Fruit fly (Drosophila melanogaster): ENCODE data around the gene Cpr67Fb.

Gene Cpr67Fb

DNA sequence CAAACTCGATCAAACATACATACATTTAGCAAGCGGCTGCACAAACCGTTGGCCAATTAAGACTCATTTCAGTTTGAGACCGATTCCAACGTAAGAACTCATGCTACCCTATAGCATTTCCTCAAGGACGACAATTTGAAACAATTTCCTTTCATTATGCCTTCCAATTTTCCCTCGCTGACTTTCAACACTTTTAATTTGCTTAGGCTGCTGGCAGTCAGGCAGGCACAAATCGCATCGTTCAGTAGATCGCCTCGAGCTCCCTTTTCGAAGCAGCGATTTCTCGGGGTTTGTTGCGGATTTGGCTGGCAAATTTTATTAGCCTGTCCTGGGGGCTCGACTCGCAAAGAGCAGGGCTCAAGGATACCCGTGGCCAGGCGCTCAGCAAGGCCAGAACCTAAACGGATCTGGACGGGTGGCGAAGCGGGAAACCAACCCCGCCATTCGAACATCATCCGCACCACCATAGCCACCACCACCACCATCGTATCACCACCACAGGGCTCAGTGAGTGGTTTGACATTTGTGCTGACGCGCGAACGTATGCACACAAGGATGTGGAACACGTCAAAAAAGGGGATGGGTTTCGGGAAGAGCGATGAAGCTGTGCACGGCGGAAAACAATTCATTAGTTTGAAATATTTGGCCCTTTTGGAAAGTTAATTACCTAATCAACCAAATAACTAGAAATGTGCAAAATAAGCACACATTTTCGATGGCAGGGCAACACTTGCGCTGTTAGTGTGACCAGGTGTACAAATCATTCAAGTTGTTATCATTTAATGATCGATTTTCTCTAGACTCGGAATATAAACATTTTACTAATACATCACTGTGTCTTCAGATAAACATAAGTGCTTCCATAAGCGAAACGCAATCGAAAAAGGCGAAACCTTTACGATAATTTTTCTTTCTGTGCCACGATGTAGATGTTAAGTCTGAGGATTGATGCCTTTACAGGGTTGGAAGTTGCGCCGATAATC, 49.1 kb upstream of the Cpr67Fb start (continued):
- TF ChIP-seq CG4318 (GFP tag; optimal IDR thresholded peaks at IDR 0.05) (no peak), CG10669 (GFP tag; optimal IDR thresholded peaks at IDR 0.05) (peak; percentile 3), CG11902 (GFP tag; optimal IDR thresholded peaks at IDR 0.05) (no peak), CG6792 (GFP tag; optimal IDR thresholded peaks at IDR 0.05) (peak; percentile 22), CG15336 (GFP tag; IDR thresholded peaks at IDR 0.05) (no peak), Hr38 (GFP tag; optimal IDR thresholded peaks at IDR 0.05) (no peak), CG6808 (GFP tag; optimal IDR thresholded peaks at IDR 0.05) (peak; percentile 10), pdm3 (GFP tag; optimal IDR thresholded peaks at IDR 0.05) (peak; percentile 19), acj6 (GFP tag; optimal IDR thresholded peaks at IDR 0.05) (no peak), fkh (GFP tag; optimal IDR thresholded peaks at IDR 0.05) (no peak), Met (GFP tag; optimal IDR thresholded peaks at IDR 0.05) (peak; percentile 46), net (GFP tag; optimal IDR thresholded peaks at IDR 0.05) (no peak), CG34406 (GFP tag; optimal IDR thresholded peaks at IDR 0.05) (no peak), fd59A (GFP tag; optimal IDR thresholded peaks at IDR 0.05) (no peak), topi (GFP tag; optimal IDR thresholded peaks at IDR 0.05) (peak; percentile 32), Ets96B (tag; optimal IDR thresholded peaks at IDR 0.05) (no peak), CG6163 (GFP tag; IDR thresholded peaks at IDR 0.05) (no peak)

DNA sequence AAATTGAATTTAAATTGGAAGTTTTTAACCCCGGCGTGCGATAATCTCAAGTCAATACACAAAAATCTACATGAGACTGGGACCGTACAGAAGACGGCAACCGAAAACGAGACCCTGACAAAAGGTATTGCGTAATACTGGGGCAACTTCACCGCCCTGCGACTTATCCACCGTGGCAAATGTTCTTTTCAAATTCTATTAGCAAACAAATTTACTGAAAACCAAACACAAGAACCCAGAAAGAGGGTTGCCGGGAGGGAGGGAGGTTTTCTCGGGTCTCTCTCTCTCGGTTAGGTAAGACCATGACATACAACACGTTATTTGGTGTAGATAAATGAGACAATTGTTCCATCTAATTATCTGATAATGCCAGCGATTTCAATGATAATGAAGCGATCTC, 48.2 kb upstream of the Cpr67Fb start:
- no peak for TF ChIP-seq CG6808 (GFP tag; optimal IDR thresholded peaks at IDR 0.05)
- TF ChIP-seq fkh (GFP tag; optimal IDR thresholded peaks at IDR 0.05), result peak; percentile 82

DNA sequence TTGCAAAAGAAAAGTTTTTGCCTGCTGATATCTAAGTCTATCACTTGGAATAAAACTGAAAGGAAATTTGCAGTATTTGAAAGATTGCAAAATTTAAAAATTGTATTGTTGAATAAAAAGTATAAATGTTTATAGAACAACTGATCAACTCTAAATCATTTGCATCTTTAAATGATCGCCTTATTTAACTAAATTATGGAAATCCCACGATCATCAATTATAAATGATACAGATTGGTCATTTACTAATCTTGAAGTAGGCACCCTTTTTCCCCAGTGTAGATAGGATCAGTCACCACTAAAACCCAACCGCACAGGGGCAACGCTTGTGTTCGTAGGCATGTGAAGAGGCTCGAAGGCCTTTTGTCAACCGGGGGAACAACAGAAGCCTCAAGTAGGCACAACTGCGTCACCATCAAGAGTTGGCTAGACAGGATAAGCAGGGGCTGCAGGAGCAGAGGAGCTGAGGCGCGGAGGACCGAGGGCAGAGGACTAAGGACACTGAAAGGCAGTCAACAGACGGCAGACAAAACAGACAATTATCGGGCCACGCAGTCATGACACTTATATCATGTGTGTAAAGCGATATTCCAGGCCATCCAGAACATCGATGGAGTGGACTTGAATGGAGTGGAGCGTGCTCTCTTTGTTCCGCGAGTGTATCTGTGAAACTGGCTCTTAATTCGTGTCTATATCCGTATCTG, 46.0 kb upstream of the Cpr67Fb start:
- TF ChIP-seq Eip78C (GFP tag) (peak; percentile 81), CG16779 (tag; optimal IDR thresholded peaks at IDR 0.05) (no peak), CG10631 (GFP tag; optimal IDR thresholded peaks at IDR 0.05) (peak; percentile 35), CG6163 (GFP tag; IDR thresholded peaks at IDR 0.05) (0 out of 3 replicates have a peak, but pooled peaks have one; percentile 38), Sox102F (GFP tag; optimal IDR thresholded peaks at IDR 0.05) (no peak), fkh (GFP tag; optimal IDR thresholded peaks at IDR 0.05) (no peak), Lpt (GFP tag; optimal IDR thresholded peaks at IDR 0.05) (no peak), Hr38 (GFP tag; optimal IDR thresholded peaks at IDR 0.05) (no peak), Ets96B (tag; optimal IDR thresholded peaks at IDR 0.05) (peak; percentile 45), Hr4 (GFP tag; optimal IDR thresholded peaks at IDR 0.05) (no peak), CG4318 (GFP tag; optimal IDR thresholded peaks at IDR 0.05) (no peak), Blimp-1 (GFP tag; optimal IDR thresholded peaks at IDR 0.05) (no peak), esn (GFP tag; optimal IDR thresholded peaks at IDR 0.05) (peak; percentile 11), achi (GFP tag; optimal IDR thresholded peaks at IDR 0.05) (peak; percentile 30), dsx (GFP tag; optimal IDR thresholded peaks at IDR 0.05; ENCODE audit: poor library complexity, severe bottlenecking) (peak; percentile 46), OdsH (GFP tag; optimal IDR thresholded peaks at IDR 0.05) (peak; percentile 41), CG6854 (GFP tag; optimal IDR thresholded peaks at IDR 0.05) (no peak), CG8119 (GFP tag; IDR thresholded peaks at IDR 0.05) (no peak), CG15336 (GFP tag; IDR thresholded peaks at IDR 0.05) (no peak), lz (GFP tag; optimal IDR thresholded peaks at IDR 0.05) (no peak), pdm3 (GFP tag; optimal IDR thresholded peaks at IDR 0.05) (peak; percentile 31), fd85E (GFP tag; optimal IDR thresholded peaks at IDR 0.05) (no peak), eg (GFP tag; IDR thresholded peaks at IDR 0.05) (no peak), Met (GFP tag; optimal IDR thresholded peaks at IDR 0.05) (no peak), CG3919 (GFP tag; optimal IDR thresholded peaks at IDR 0.05) (peak; percentile 44), CG10669 (GFP tag; optimal IDR thresholded peaks at IDR 0.05) (peak; percentile 69), svp (GFP tag) (peak; percentile 23), Gug (GFP tag; IDR thresholded peaks at IDR 0.05) (no peak), spab (GFP tag; optimal IDR thresholded peaks at IDR 0.05) (peak; percentile 54), CG6808 (GFP tag; optimal IDR thresholded peaks at IDR 0.05) (peak; percentile 77), Ets21C (GFP tag; optimal IDR thresholded peaks at IDR 0.05) (no peak), Eip75B (GFP tag; optimal IDR thresholded peaks at IDR 0.05) (no peak), CG3032 (tag; optimal IDR thresholded peaks at IDR 0.05) (peak; percentile 61), Eip93F (GFP tag; optimal IDR thresholded peaks at IDR 0.05) (no peak), CG31627 (GFP tag; optimal IDR thresholded peaks at IDR 0.05) (peak; percentile 12), Smox (GFP tag; optimal IDR thresholded peaks at IDR 0.05) (peak; percentile 12)

All from whole organism, prepupa.